Fruit fly (Drosophila melanogaster) whole organism, prepupa: ENCODE measurements around the gene PolD1.

Experiments used
- Blimp-1 ChIP-seq: fragments of 200-800 bp; sonication (Bioruptor generic); optimal IDR thresholded peaks from 3 replicates; lab custom pipeline; 2017; ENCODE audit warnings: missing biosample characterization, missing genetic modification characterization, mild to moderate bottlenecking, moderate library complexity, missing genetic modification reagents
- CG10631 ChIP-seq: fragments of 200-800 bp; sonication (Bioruptor generic); optimal IDR thresholded peaks from 2 replicates; lab custom pipeline; 2016; ENCODE audit warnings: missing biosample characterization, missing genetic modification characterization
- CG11294 ChIP-seq: fragments of 200-800 bp; sonication (Bioruptor generic); IDR thresholded peaks from 2 replicates; pipeline ENCODE4 v1.3.6; 2022; ENCODE audit warnings: missing biosample characterization, missing genetic modification characterization
- CG11902 ChIP-seq: fragments of 200-800 bp; sonication (Bioruptor generic); optimal IDR thresholded peaks from 3 replicates; lab custom pipeline; 2016; ENCODE audit warnings: missing biosample characterization, missing genetic modification characterization
- CG15336 ChIP-seq: fragments of 200-800 bp; sonication (Bioruptor generic); IDR thresholded peaks from 2 replicates; pipeline ENCODE4 v1.3.6; 2022; ENCODE audit warnings: missing biosample characterization, missing genetic modification characterization
- CG16779 ChIP-seq: fragments of 200-800 bp; sonication (Bioruptor generic); optimal IDR thresholded peaks from 3 replicates; lab custom pipeline; 2017; ENCODE audit warnings: missing biosample characterization, mild to moderate bottlenecking, missing genetic modification characterization
- CG3032 ChIP-seq: fragments of 200-800 bp; optimal IDR thresholded peaks from 2 replicates; lab custom pipeline; 2019; ENCODE audit warnings: missing biosample characterization, mild to moderate bottlenecking, missing genetic modification characterization, moderate library complexity
- CG31627 ChIP-seq: fragments of 200-800 bp; sonication (Bioruptor generic); optimal IDR thresholded peaks from 3 replicates; lab custom pipeline; 2016; ENCODE audit warnings: missing biosample characterization, missing genetic modification characterization
- CG34406 ChIP-seq: fragments of 200-800 bp; sonication (Bioruptor generic); optimal IDR thresholded peaks from 3 replicates; lab custom pipeline; 2016; ENCODE audit warnings: missing biosample characterization, missing genetic modification characterization
- CG3919 ChIP-seq: fragments of 200-800 bp; sonication (Bioruptor generic); optimal IDR thresholded peaks from 3 replicates; lab custom pipeline; 2016; ENCODE audit warnings: missing biosample characterization, missing genetic modification characterization
- CG4318 ChIP-seq: fragments of 200-800 bp; sonication (Bioruptor generic); optimal IDR thresholded peaks from 3 replicates; lab custom pipeline; 2017; ENCODE audit warnings: missing biosample characterization, mild to moderate bottlenecking, missing genetic modification characterization
- CG6163 ChIP-seq: fragments of 200-800 bp; sonication (Bioruptor generic); IDR thresholded peaks from 3 replicates; pipeline ENCODE4 v1.3.6; 2022; ENCODE audit warnings: missing biosample characterization, missing genetic modification characterization
- CG6276 ChIP-seq: fragments of 200-800 bp; sonication (Bioruptor generic); optimal IDR thresholded peaks from 2 replicates; lab custom pipeline; 2017; ENCODE audit warnings: missing biosample characterization, mild to moderate bottlenecking, missing genetic modification characterization
- CG6808 ChIP-seq: fragments of 200-800 bp; sonication (Bioruptor generic); optimal IDR thresholded peaks from 3 replicates; lab custom pipeline; 2017; ENCODE audit warnings: missing biosample characterization, missing genetic modification characterization, mild to moderate bottlenecking, moderate library complexity, missing genetic modification reagents
- CG6854 ChIP-seq: fragments of 200-800 bp; sonication (Bioruptor generic); optimal IDR thresholded peaks from 2 replicates; lab custom pipeline; 2017; ENCODE audit warnings: missing biosample characterization, mild to moderate bottlenecking, missing genetic modification characterization
- CG7368 ChIP-seq: fragments of 200-800 bp; sonication (Bioruptor generic); optimal IDR thresholded peaks from 3 replicates; lab custom pipeline; 2016; ENCODE audit warnings: missing biosample characterization, missing genetic modification characterization
- CG8319 ChIP-seq: fragments of 200-800 bp; sonication (Bioruptor generic); optimal IDR thresholded peaks from 3 replicates; lab custom pipeline; 2016; ENCODE audit warnings: missing biosample characterization, missing genetic modification characterization
- CG8632 ChIP-seq: fragments of 200-800 bp; sonication (Bioruptor generic); optimal IDR thresholded peaks from 3 replicates; lab custom pipeline; 2016; ENCODE audit warnings: missing biosample characterization, missing genetic modification characterization
- CG9139 ChIP-seq: fragments of 200-800 bp; sonication (Bioruptor generic); optimal IDR thresholded peaks from 3 replicates; lab custom pipeline; 2017; ENCODE audit warnings: missing biosample characterization, mild to moderate bottlenecking, missing genetic modification characterization
- Eip75B ChIP-seq: fragments of 200-800 bp; sonication (Bioruptor generic); optimal IDR thresholded peaks from 3 replicates; lab custom pipeline; 2016; ENCODE audit warnings: missing biosample characterization, missing genetic modification characterization
- Eip78C ChIP-seq: fragments of 200-800 bp; sonication (Bioruptor generic); peaks from one replicate; lab custom pipeline; 2016; ENCODE audit warnings: missing biosample characterization, missing genetic modification characterization
- Eip93F ChIP-seq: fragments of 200-800 bp; sonication (Bioruptor generic); optimal IDR thresholded peaks from 2 replicates; lab custom pipeline; 2016; ENCODE audit warnings: missing biosample characterization, mild to moderate bottlenecking, missing genetic modification characterization
- Ets21C ChIP-seq: fragments of 200-800 bp; sonication (Bioruptor generic); optimal IDR thresholded peaks from 3 replicates; lab custom pipeline; 2016; ENCODE audit warnings: missing biosample characterization, missing genetic modification characterization
- Ets96B ChIP-seq: fragments of 200-800 bp; optimal IDR thresholded peaks from 2 replicates; lab custom pipeline; 2019; ENCODE audit warnings: missing biosample characterization, mild to moderate bottlenecking, missing genetic modification characterization, moderate library complexity
- Hr38 ChIP-seq: sonication (Bioruptor generic); optimal IDR thresholded peaks from 2 replicates; lab custom pipeline; 2016; ENCODE audit warnings: missing biosample characterization, missing genetic modification characterization
- Hr4 ChIP-seq: fragments of 200-800 bp; sonication (Bioruptor generic); optimal IDR thresholded peaks from 3 replicates; lab custom pipeline; 2016; ENCODE audit warnings: missing biosample characterization, missing genetic modification characterization
- Lpt ChIP-seq: fragments of 200-800 bp; sonication (Bioruptor generic); optimal IDR thresholded peaks from 3 replicates; lab custom pipeline; 2016; ENCODE audit warnings: missing biosample characterization, missing genetic modification characterization
- Met ChIP-seq: fragments of 200-800 bp; sonication (Bioruptor generic); optimal IDR thresholded peaks from 3 replicates; lab custom pipeline; 2016; ENCODE audit warnings: missing biosample characterization, missing genetic modification characterization
- Smox ChIP-seq: fragments of 200-800 bp; sonication (Bioruptor generic); optimal IDR thresholded peaks from 3 replicates; lab custom pipeline; 2016; ENCODE audit warnings: missing biosample characterization, missing genetic modification characterization
- Sox102F ChIP-seq: fragments of 200-800 bp; sonication (Bioruptor generic); optimal IDR thresholded peaks from 2 replicates; lab custom pipeline; 2016; ENCODE audit warnings: missing biosample characterization, mild to moderate bottlenecking, missing genetic modification characterization
- Sox14 ChIP-seq: fragments of 200-800 bp; sonication (Bioruptor generic); optimal IDR thresholded peaks from 3 replicates; lab custom pipeline; 2016; ENCODE audit warnings: missing biosample characterization, missing genetic modification characterization
- acj6 ChIP-seq: fragments of 200-800 bp; sonication (Bioruptor generic); optimal IDR thresholded peaks from 3 replicates; lab custom pipeline; 2016; ENCODE audit warnings: missing biosample characterization, missing genetic modification characterization
- cyc ChIP-seq: fragments of 200-800 bp; sonication (Bioruptor generic); optimal IDR thresholded peaks from 3 replicates; lab custom pipeline; 2016; ENCODE audit warnings: missing biosample characterization, missing genetic modification characterization
- dac ChIP-seq: fragments of 200-800 bp; sonication (Bioruptor generic); optimal IDR thresholded peaks from 2 replicates; lab custom pipeline; 2017; ENCODE audit warnings: missing biosample characterization, mild to moderate bottlenecking, missing genetic modification characterization
- dsx ChIP-seq: fragments of 200-800 bp; optimal IDR thresholded peaks from 3 replicates; lab custom pipeline; 2019; ENCODE audit warnings: missing biosample characterization, mild to moderate bottlenecking, missing genetic modification characterization, moderate library complexity; ENCODE audit not compliant: poor library complexity, severe bottlenecking
- eg ChIP-seq: fragments of 200-800 bp; sonication (Bioruptor generic); IDR thresholded peaks from 3 replicates; pipeline ENCODE4 v1.3.6; 2022; ENCODE audit warnings: missing biosample characterization, missing genetic modification characterization
- fd85E ChIP-seq: fragments of 200-800 bp; sonication (Bioruptor generic); optimal IDR thresholded peaks from 3 replicates; lab custom pipeline; 2016; ENCODE audit warnings: missing biosample characterization, missing genetic modification characterization
- lz ChIP-seq: fragments of 200-800 bp; sonication (Bioruptor generic); optimal IDR thresholded peaks from 3 replicates; lab custom pipeline; 2016; ENCODE audit warnings: missing biosample characterization, missing genetic modification characterization
- net ChIP-seq: fragments of 200-800 bp; sonication (Bioruptor generic); optimal IDR thresholded peaks from 3 replicates; lab custom pipeline; 2016; ENCODE audit warnings: missing biosample characterization, missing genetic modification characterization
- pdm3 ChIP-seq: fragments of 200-800 bp; sonication (Bioruptor generic); optimal IDR thresholded peaks from 3 replicates; lab custom pipeline; 2016; ENCODE audit warnings: missing biosample characterization, missing genetic modification characterization
- salr ChIP-seq, 2 experiments: fragments of 200-800 bp; sonication (Bioruptor generic); optimal IDR thresholded peaks; 3 replicates each; lab custom pipeline; 2016 to 2018; ENCODE audit warnings: missing biosample characterization in 2 of 2, missing genetic modification characterization in 2 of 2, mild to moderate bottlenecking in 1 of 2
- spab ChIP-seq: fragments of 200-800 bp; sonication (Bioruptor generic); optimal IDR thresholded peaks from 2 replicates; lab custom pipeline; 2017; ENCODE audit warnings: missing biosample characterization, mild to moderate bottlenecking, missing genetic modification characterization, missing genetic modification reagents
- svp ChIP-seq: fragments of 200-800 bp; sonication (Bioruptor generic); peaks from one replicate; lab custom pipeline; 2016; ENCODE audit warnings: missing biosample characterization, missing genetic modification characterization
- topi ChIP-seq: fragments of 200-800 bp; sonication (Bioruptor generic); optimal IDR thresholded peaks from 3 replicates; lab custom pipeline; 2016; ENCODE audit warnings: missing biosample characterization, missing genetic modification characterization
- vri ChIP-seq: fragments of 200-800 bp; sonication (Bioruptor generic); optimal IDR thresholded peaks from 3 replicates; lab custom pipeline; 2016; ENCODE audit warnings: missing biosample characterization, mild to moderate bottlenecking, missing genetic modification characterization

The PolD1 gene

dm6 chr3L:15958612-15959315 lies 28.9 kb downstream of the PolD1 start, which contains the start of gene CG17032 (continued):
- TF ChIP-seq topi (GFP tag; lab: Kevin White, UChicago) (no peak), spab (GFP tag; lab: Kevin White, UChicago) (no peak), Sox102F (GFP tag; lab: Kevin White, UChicago) (peak; percentile 18), Eip75B (GFP tag; lab: Kevin White, UChicago) (no peak), Met (no peak), CG31627 (GFP tag; lab: Kevin White, UChicago) (no peak), CG15336 (no peak; the same call in 1 of the 2 replicates), dsx (peak; percentile 94), CG9139 (GFP tag; lab: Kevin White, UChicago) (no peak), acj6 (no peak), CG3032 (no peak), fd85E (GFP tag; lab: Kevin White, UChicago) (no peak), Blimp-1 (peak; percentile 99), vri (GFP tag; lab: Kevin White, UChicago) (no peak), CG8319 (GFP tag; lab: Kevin White, UChicago) (no peak), CG8632 (GFP tag; lab: Kevin White, UChicago) (no peak), net (GFP tag; lab: Kevin White, UChicago) (peak; percentile 29), pdm3 (no peak), CG34406 (GFP tag; lab: Kevin White, UChicago) (no peak), Hr38 (no peak), dac (no peak), Hr4 (GFP tag; lab: Kevin White, UChicago) (no peak), svp (GFP tag; lab: Kevin White, UChicago) (no peak), CG4318 (GFP tag; lab: Kevin White, UChicago) (no peak), CG11294 (GFP tag; lab: Robert Waterston, UW) (no peak)

DNA sequence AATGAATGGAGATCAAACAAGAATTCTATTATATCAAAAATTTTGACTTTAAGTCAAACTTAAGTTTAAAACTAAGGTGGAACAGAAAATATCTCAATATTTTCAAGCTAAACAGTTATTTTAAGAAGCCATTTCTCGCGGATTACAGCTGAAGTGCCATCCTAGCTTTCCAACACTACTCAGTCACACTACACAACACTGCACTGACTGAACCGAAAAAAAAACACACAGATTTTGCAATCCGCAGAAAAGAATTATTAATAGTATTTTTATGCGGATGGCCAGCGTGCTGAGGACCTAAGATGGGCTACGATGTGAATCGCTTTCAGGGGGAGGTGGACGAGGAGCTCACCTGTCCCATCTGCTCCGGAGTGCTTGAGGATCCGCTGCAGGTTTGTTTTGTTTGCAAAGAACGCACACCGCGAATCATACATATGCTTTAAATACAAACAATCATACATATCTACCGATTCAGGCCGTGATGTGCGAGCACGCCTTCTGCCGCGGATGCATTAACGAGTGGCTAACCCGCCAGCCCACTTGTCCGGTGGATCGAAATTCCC lies 31.1 kb downstream of the PolD1 start, which contains the start of gene elgi:
Gene elgi, plus strand, starts transcription at position 103 of the 563 bp plus-strand sequence.
- TF ChIP-seq cyc (GFP tag; lab: Kevin White, UChicago) (peak; percentile 66), eg (GFP tag; lab: Robert Waterston, UW) (peak; percentile 37; the same call in 1 of the 3 replicates), Hr4 (GFP tag; lab: Kevin White, UChicago) (no peak), Hr38 (no peak), Eip93F (GFP tag; lab: Kevin White, UChicago) (no peak), CG16779 (tag; lab: Kevin White, UChicago) (no peak), CG7368 (GFP tag; lab: Kevin White, UChicago) (no peak), CG11294 (GFP tag; lab: Robert Waterston, UW) (no peak), Ets21C (GFP tag; lab: Kevin White, UChicago) (peak; percentile 54), CG6163 (peak; percentile 10; the same call in 1 of the 3 replicates), CG4318 (GFP tag; lab: Kevin White, UChicago) (no peak), acj6 (peak; percentile 61), dsx (no peak), CG11902 (GFP tag; lab: Kevin White, UChicago) (no peak), Ets96B (peak; percentile 24), Sox14 (peak; percentile 69), Blimp-1 (peak; percentile 4), CG3032 (peak; percentile 34), net (GFP tag; lab: Kevin White, UChicago) (peak; percentile 53), salr (GFP tag; optimal IDR thresholded peaks at IDR 0.05; lab: Kevin White, UChicago) (peak in 1 of 2 experiments; percentile 5), topi (GFP tag; lab: Kevin White, UChicago) (peak; percentile 76), CG6276 (GFP tag; lab: Kevin White, UChicago) (no peak), Eip75B (GFP tag; lab: Kevin White, UChicago) (peak; percentile 68), CG6854 (peak; percentile 1), lz (peak; percentile 68), CG10631 (GFP tag; lab: Kevin White, UChicago) (peak; percentile 26), fd85E (GFP tag; lab: Kevin White, UChicago) (no peak), Sox102F (GFP tag; lab: Kevin White, UChicago) (peak; percentile 69), Lpt (peak; percentile 36), CG34406 (GFP tag; lab: Kevin White, UChicago) (peak; percentile 22), CG9139 (GFP tag; lab: Kevin White, UChicago) (no peak), Smox (GFP tag; lab: Kevin White, UChicago) (peak; percentile 64), vri (GFP tag; lab: Kevin White, UChicago) (peak; percentile 71), CG3919 (peak; percentile 76), dac (peak; percentile 17), svp (GFP tag; lab: Kevin White, UChicago) (peak; percentile 85), CG8319 (GFP tag; lab: Kevin White, UChicago) (peak; percentile 20), Met (no peak), Eip78C (GFP tag; lab: Kevin White, UChicago) (peak; percentile 76), CG6808 (peak; percentile 42)
